Worm (Caenorhabditis elegans) whole organism, young adult: Measurements from ENCODE around the gene fard-1.

ENCODE experiments used
- D2030.7 ChIP-seq: fragments of 200-800 bp; sonication (Bioruptor generic); IDR thresholded peaks from 2 replicates; pipeline ENCODE4 v1.3.6; 2022; ENCODE audit warnings: missing genetic modification reagents, missing genetic modification characterization, missing compliant biosample characterization
- F22D6.2 ChIP-seq: sonication (generic microtip); optimal IDR thresholded peaks from 2 replicates; lab custom pipeline; 2016; ENCODE audit warnings: mild to moderate bottlenecking, missing genetic modification characterization, missing compliant biosample characterization
- K12H6.12 ChIP-seq: fragments of 200-800 bp; sonication (Bioruptor generic); optimal IDR thresholded peaks from 2 replicates; lab custom pipeline; 2018; ENCODE audit warnings: mild to moderate bottlenecking, missing genetic modification characterization, missing compliant biosample characterization
- akir-1 ChIP-seq: fragments of 200-800 bp; sonication (Bioruptor generic); optimal IDR thresholded peaks from 2 replicates; lab custom pipeline; 2018; ENCODE audit warnings: mild to moderate bottlenecking, missing genetic modification characterization, moderate library complexity, missing compliant biosample characterization
- attf-6 ChIP-seq: fragments of 200-800 bp; sonication (Bioruptor generic); IDR thresholded peaks from 2 replicates; pipeline ENCODE4 v1.3.6; 2022; ENCODE audit warnings: missing genetic modification reagents, missing genetic modification characterization, missing compliant biosample characterization
- bed-2 ChIP-seq: fragments of 200-800 bp; sonication (Bioruptor generic); IDR thresholded peaks from 2 replicates; pipeline ENCODE4 v1.3.6; 2022; ENCODE audit warnings: missing genetic modification reagents, missing genetic modification characterization, missing compliant biosample characterization
- cebp-1 ChIP-seq, 2 experiments: fragments of 200-800 bp in 1 of 2; sonication (Bioruptor generic) in 1 of 2; sonication (generic microtip) in 1 of 2; IDR thresholded peaks in 1 of 2; optimal IDR thresholded peaks in 1 of 2; 2 replicates each; pipeline versions ENCODE4 v1.3.6 to Lab custom; 2017 to 2022; ENCODE audit warnings: missing compliant biosample characterization in 2 of 2, missing genetic modification characterization in 2 of 2, mild to moderate bottlenecking in 1 of 2, missing genetic modification reagents in 1 of 2, moderate library complexity in 1 of 2
- cebp-2 ChIP-seq: fragments of 200-800 bp; sonication (Bioruptor generic); IDR thresholded peaks from 2 replicates; pipeline ENCODE4 v1.3.6; 2022; ENCODE audit warnings: missing genetic modification characterization, missing compliant biosample characterization
- ceh-100 ChIP-seq: fragments of 200-800 bp; sonication (Bioruptor generic); IDR thresholded peaks from 2 replicates; pipeline ENCODE4 v1.3.6; 2022; ENCODE audit warnings: missing genetic modification reagents, missing genetic modification characterization, missing compliant biosample characterization
- ceh-27 ChIP-seq: fragments of 200-800 bp; sonication (Bioruptor generic); optimal IDR thresholded peaks from 2 replicates; lab custom pipeline; 2018; ENCODE audit warnings: mild to moderate bottlenecking, missing genetic modification characterization, moderate library complexity, missing compliant biosample characterization
- dox-1 ChIP-seq: fragments of 200-800 bp; sonication (Bioruptor generic); IDR thresholded peaks from 2 replicates; pipeline ENCODE4 v1.3.6; 2022; ENCODE audit warnings: missing genetic modification reagents, missing genetic modification characterization, missing compliant biosample characterization
- egl-18 ChIP-seq: fragments of 200-800 bp; sonication (Bioruptor generic); IDR thresholded peaks from 2 replicates; pipeline ENCODE4 v1.3.6; 2022; ENCODE audit warnings: missing genetic modification reagents, missing genetic modification characterization, missing compliant biosample characterization
- egrh-3 ChIP-seq: fragments of 200-800 bp; sonication (Bioruptor generic); IDR thresholded peaks from 2 replicates; pipeline ENCODE4 v1.3.6; 2022; ENCODE audit warnings: missing genetic modification reagents, missing genetic modification characterization, missing compliant biosample characterization
- ekl-4 ChIP-seq: fragments of 200-800 bp; sonication (Bioruptor generic); IDR thresholded peaks from 2 replicates; pipeline ENCODE4 v1.3.6; 2022; ENCODE audit warnings: missing genetic modification reagents, missing genetic modification characterization, missing compliant biosample characterization
- fkh-3 ChIP-seq: sonication (generic microtip); optimal IDR thresholded peaks from 2 replicates; lab custom pipeline; 2016; ENCODE audit warnings: mild to moderate bottlenecking, missing genetic modification characterization, missing compliant biosample characterization
- hlh-12 ChIP-seq: sonication (generic microtip); optimal IDR thresholded peaks from 2 replicates; lab custom pipeline; 2016; ENCODE audit warnings: missing genetic modification characterization, missing compliant biosample characterization
- let-607 ChIP-seq, 2 experiments: fragments of 200-800 bp in 1 of 2; sonication (Bioruptor generic) in 1 of 2; sonication (generic microtip) in 1 of 2; optimal IDR thresholded peaks; 2 replicates each; lab custom pipeline; 2016 to 2018; ENCODE audit warnings: mild to moderate bottlenecking in 2 of 2, missing compliant biosample characterization in 2 of 2, missing genetic modification characterization in 2 of 2, moderate library complexity in 2 of 2, missing genotype in 1 of 2
- lin-35 ChIP-seq, 3 experiments: fragments of 150-350 bp in 2 of 3; sonication (generic microtip) in 1 of 3; optimal IDR thresholded peaks; 2 replicates each; lab custom pipeline; 2014 to 2018; ENCODE audit warnings: missing biosample characterization in 3 of 3, missing genetic modification characterization in 3 of 3, missing genetic modification reagents in 3 of 3
- mel-28 ChIP-seq: sonication (generic microtip); optimal IDR thresholded peaks from 2 replicates; lab custom pipeline; 2016; ENCODE audit warnings: borderline replicate concordance, mild to moderate bottlenecking, missing genetic modification characterization, missing compliant biosample characterization
- nfya-1 ChIP-seq: sonication (generic microtip); optimal IDR thresholded peaks from 2 replicates; lab custom pipeline; 2017; ENCODE audit warnings: antibody characterized with exemption, missing compliant biosample characterization, missing genetic modification characterization, borderline replicate concordance; ENCODE audit not compliant: insufficient read depth
- nfyb-1 ChIP-seq: fragments of 200-800 bp; sonication (Bioruptor generic); IDR thresholded peaks from 2 replicates; pipeline ENCODE4 v1.3.6; 2022; ENCODE audit warnings: missing genetic modification reagents, missing genetic modification characterization, missing compliant biosample characterization
- nhr-80 ChIP-seq: sonication (generic microtip); optimal IDR thresholded peaks from 2 replicates; lab custom pipeline; 2016; ENCODE audit warnings: missing genetic modification characterization, missing compliant biosample characterization
- rcor-1 ChIP-seq: fragments of 200-800 bp; sonication (Bioruptor generic); IDR thresholded peaks from 2 replicates; pipeline ENCODE4 v1.3.6; 2022; ENCODE audit warnings: missing genetic modification reagents, missing genetic modification characterization, missing compliant biosample characterization
- rpc-1 ChIP-seq, 2 experiments: fragments of 150-350 bp in 1 of 2; sonication (generic microtip) in 1 of 2; optimal IDR thresholded peaks; 2 replicates each; lab custom pipeline; 2014 to 2018; ENCODE audit warnings: missing biosample characterization in 1 of 2, missing genetic modification characterization in 1 of 2, missing genetic modification reagents in 1 of 2, missing genotype in 1 of 2
- snpc-1.3 ChIP-seq: sonication (generic microtip); optimal IDR thresholded peaks from 2 replicates; lab custom pipeline; 2017; ENCODE audit warnings: missing genetic modification characterization, mild to moderate bottlenecking, missing compliant biosample characterization, antibody characterized with exemption, moderate library complexity, missing genotype, missing genetic modification reagents; ENCODE audit not compliant: insufficient read depth
- somi-1 ChIP-seq: fragments of 200-800 bp; sonication (Bioruptor generic); optimal IDR thresholded peaks from 2 replicates; lab custom pipeline; 2018; ENCODE audit warnings: mild to moderate bottlenecking, missing genetic modification characterization, missing compliant biosample characterization
- unc-62 ChIP-seq: fragments of 150-350 bp; optimal IDR thresholded peaks from 2 replicates; lab custom pipeline; 2014; ENCODE audit warnings: missing biosample characterization, missing genetic modification reagents, missing genetic modification characterization
- zfh-2 ChIP-seq: fragments of 200-800 bp; sonication (Bioruptor generic); conservative IDR thresholded peaks from 2 replicates; pipeline ENCODE4 v1.3.6; 2022; ENCODE audit warnings: missing genetic modification reagents, missing genetic modification characterization, missing compliant biosample characterization
- ztf-22 ChIP-seq: fragments of 200-800 bp; sonication (Bioruptor generic); optimal IDR thresholded peaks from 2 replicates; lab custom pipeline; 2018; ENCODE audit warnings: mild to moderate bottlenecking, missing genetic modification characterization, moderate library complexity, missing compliant biosample characterization
- ztf-26 ChIP-seq: sonication (generic microtip); optimal IDR thresholded peaks from 2 replicates; lab custom pipeline; 2017; ENCODE audit warnings: missing genetic modification characterization, missing compliant biosample characterization
- ztf-3 ChIP-seq: fragments of 200-800 bp; sonication (Bioruptor generic); optimal IDR thresholded peaks from 2 replicates; lab custom pipeline; 2018; ENCODE audit warnings: mild to moderate bottlenecking, missing genetic modification characterization, missing compliant biosample characterization
- ztf-6 ChIP-seq: fragments of 200-800 bp; sonication (Bioruptor generic); IDR thresholded peaks from 2 replicates; pipeline ENCODE4 v1.3.6; 2022; ENCODE audit warnings: missing genetic modification reagents, missing genetic modification characterization, missing compliant biosample characterization

fard-1 gene

ce11 chrX:2900897-2901496 is 32.2 kb upstream of the fard-1 start:
- TF ChIP-seq akir-1 (GFP tag; lab: Kevin White, UChicago): no peak
- no peak for TF ChIP-seq attf-6 (GFP tag; lab: Robert Waterston, UW)
- no peak for TF ChIP-seq bed-2
- TF ChIP-seq let-607 (tag; optimal IDR thresholded peaks at IDR 0.05; lab: Kevin White, UChicago): no peak
- TF ChIP-seq nfyb-1: 0 out of 2 replicates have a peak, but pooled peaks have one; percentile 21
- TF ChIP-seq fkh-3 (tag; lab: Kevin White, UChicago): no peak
- TF ChIP-seq cebp-1 (GFP tag; IDR thresholded peaks at IDR 0.05; lab: Robert Waterston, UW): no peak
- no peak for TF ChIP-seq cebp-1 (tag; optimal IDR thresholded peaks at IDR 0.05; lab: Kevin White, UChicago)

DNA sequence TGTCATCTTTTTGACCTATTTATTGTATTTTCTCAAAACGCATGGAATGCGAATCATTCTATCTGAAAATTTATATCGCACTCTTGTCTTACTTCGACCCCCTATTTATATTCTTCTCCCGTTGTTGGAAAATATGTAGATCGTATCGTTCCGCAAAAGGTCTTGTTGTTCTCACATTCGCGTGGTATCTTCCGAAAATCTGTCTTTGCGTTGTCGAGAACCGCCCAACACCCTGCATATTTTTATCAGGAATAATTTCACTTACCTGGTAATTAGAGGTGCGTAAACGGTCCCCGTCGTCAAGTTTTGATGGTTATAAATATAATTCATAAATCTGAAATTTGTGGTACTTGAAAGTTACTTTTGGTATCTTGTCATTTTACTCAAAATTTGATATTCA is 30.3 kb upstream of the fard-1 start:
- TF ChIP-seq ztf-6 (GFP tag; lab: Robert Waterston, UW): no peak
- TF ChIP-seq ztf-3 (GFP tag; lab: Kevin White, UChicago): no peak
- TF ChIP-seq cebp-2 (GFP tag; lab: Robert Waterston, UW): no peak
- TF ChIP-seq, all 124 proteins: peak for 0

- TF ChIP-seq nhr-80 (tag; lab: Kevin White, UChicago) (peak; percentile 56), lin-35 (GFP tag; optimal IDR thresholded peaks at IDR 0.05; lab: Kevin White, UChicago) (no peak), unc-62 (GFP tag; lab: Kevin White, UChicago) (no peak), F22D6.2 (tag; lab: Kevin White, UChicago) (no peak), cebp-1 (GFP tag; IDR thresholded peaks at IDR 0.05; lab: Robert Waterston, UW) (no peak), cebp-1 (tag; optimal IDR thresholded peaks at IDR 0.05; lab: Kevin White, UChicago) (peak; percentile 1)
- TF ChIP-seq, all 124 proteins: peak for 2
Observed at ce11 chrX:2903715-2904419, 29.3 kb upstream of the fard-1 start.

DNA sequence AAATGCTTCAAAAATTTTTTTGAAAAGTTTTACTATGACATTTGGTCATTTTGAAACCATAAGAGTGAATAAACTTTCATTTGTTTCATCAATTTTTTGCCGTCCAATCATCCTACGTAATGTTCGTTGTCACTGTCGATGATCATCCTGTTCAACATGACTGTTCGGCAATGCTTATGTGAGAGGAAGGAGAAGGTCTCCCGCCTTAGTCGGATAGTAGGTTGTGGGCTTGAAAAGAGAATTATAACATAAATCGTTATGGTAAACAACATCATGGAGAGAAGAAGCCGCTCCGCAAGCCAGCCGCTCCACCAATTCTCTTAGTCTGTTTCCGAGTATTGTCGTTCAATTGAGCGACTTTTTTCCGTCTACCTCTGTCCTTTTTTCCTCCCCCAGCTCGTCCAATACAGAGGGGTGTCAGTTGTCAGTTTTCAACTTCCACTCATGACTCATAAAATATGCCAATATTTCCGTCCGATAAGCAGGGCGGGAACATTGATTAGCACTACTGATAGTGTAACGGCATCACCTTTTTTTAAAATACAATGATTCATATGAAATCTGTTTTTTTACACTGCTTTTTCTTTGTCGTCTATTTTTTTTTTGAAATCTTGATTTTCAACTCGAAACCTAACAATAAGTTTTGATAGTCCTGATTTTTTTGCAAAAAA is 27.0 kb upstream of the fard-1 start:
- TF ChIP-seq nhr-80 (tag; lab: Kevin White, UChicago) (peak; percentile 77), unc-62 (GFP tag; lab: Kevin White, UChicago) (no peak)

DNA sequence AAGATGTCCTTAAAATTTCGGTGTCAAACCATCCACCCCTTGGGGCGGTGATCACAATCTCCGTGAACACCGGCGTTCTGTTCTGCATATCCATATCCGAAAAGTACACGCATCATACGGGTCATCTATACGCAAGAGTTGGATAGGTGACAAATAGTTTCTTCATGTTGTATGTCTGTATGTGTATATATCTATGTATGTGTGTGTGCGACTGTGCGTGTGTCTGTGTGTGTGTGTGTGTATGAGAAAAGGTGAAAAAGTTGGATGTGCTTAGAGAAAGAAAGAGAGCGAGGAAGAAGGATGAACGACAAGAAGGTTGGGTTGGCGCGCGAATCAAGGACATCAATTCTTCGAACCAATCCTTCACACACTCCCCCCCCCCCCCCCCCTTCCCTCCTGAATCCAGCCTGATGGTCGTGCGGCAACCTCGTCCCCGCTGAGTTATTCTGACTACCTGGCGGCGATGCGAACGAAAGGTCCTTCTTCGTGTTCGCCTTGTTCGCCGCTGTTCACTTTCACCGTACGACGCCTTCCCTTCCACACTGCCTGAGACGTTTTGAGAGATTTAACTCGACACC is 25.8 kb upstream of the fard-1 start:
- TF ChIP-seq zfh-2 (GFP tag; lab: Robert Waterston, UW) (peak; percentile 90), dox-1 (0 out of 2 replicates have a peak, but pooled peaks have one; percentile 15), egrh-3 (peak; percentile 74; the same call in 1 of the 2 replicates), mel-28 (tag; lab: Kevin White, UChicago) (no peak)

ce11 chrX:2909227-2909626 is 23.9 kb upstream of the fard-1 start, which contains the start of gene nmy-1:
nmy-1 (plus strand) TSS chrX:2909527.
- TF ChIP-seq ztf-6 (GFP tag; lab: Robert Waterston, UW) (no peak), ztf-26 (tag; lab: Kevin White, UChicago) (no peak), K12H6.12 (tag; lab: Kevin White, UChicago) (no peak), egl-18 (GFP tag; lab: Robert Waterston, UW) (no peak), ceh-27 (no peak), zfh-2 (GFP tag; lab: Robert Waterston, UW) (peak; percentile 56; the same call in 1 of the 2 replicates)

- TF ChIP-seq hlh-12 (tag; lab: Kevin White, UChicago) (no peak), ceh-100 (no peak), snpc-1.3 (tag; lab: Kevin White, UChicago) (no peak), rpc-1 (optimal IDR thresholded peaks at IDR 0.05; lab: Kevin White, UChicago) (no peak), rpc-1 (tag; optimal IDR thresholded peaks at IDR 0.05; lab: Kevin White, UChicago) (no peak), rcor-1 (GFP tag; lab: Robert Waterston, UW) (no peak), ztf-22 (GFP tag; lab: Kevin White, UChicago) (no peak), somi-1 (GFP tag; lab: Kevin White, UChicago) (no peak), ekl-4 (GFP tag; lab: Robert Waterston, UW) (no peak), nfya-1 (tag; lab: Kevin White, UChicago) (no peak), D2030.7 (no peak)
Observed at ce11 chrX:2912689-2913088, 20.5 kb upstream of the fard-1 start.
